Fruit fly (Drosophila melanogaster) whole organism, embryonic: Measurements from ENCODE around the gene CG34432.

Experiments
- B-H1 ChIP-seq: fragments of 200-800 bp; sonication (Bioruptor generic); IDR thresholded peaks from 3 replicates; pipeline ENCODE4 v1.3.6; 2022; ENCODE audit warnings: missing biosample characterization, missing genetic modification characterization
- Bgb ChIP-seq: fragments of 200-800 bp; sonication (Bioruptor generic); IDR thresholded peaks from 2 replicates; pipeline ENCODE4 v1.3.6; 2022; ENCODE audit warnings: missing biosample characterization, missing genetic modification characterization; ENCODE audit not compliant: partially characterized antibody
- CG10431 ChIP-seq: fragments of 200-800 bp; sonication (Bioruptor generic); optimal IDR thresholded peaks from 3 replicates; lab custom pipeline; 2018; ENCODE audit warnings: missing biosample characterization, mild to moderate bottlenecking, missing genetic modification characterization
- CG12155 ChIP-seq: fragments of 200-800 bp; sonication (Bioruptor generic); optimal IDR thresholded peaks from 3 replicates; lab custom pipeline; 2016; ENCODE audit warnings: missing biosample characterization, missing genetic modification characterization
- CG12659 ChIP-seq: fragments of 200-800 bp; sonication (Bioruptor generic); optimal IDR thresholded peaks from 3 replicates; lab custom pipeline; 2017; ENCODE audit warnings: mild to moderate bottlenecking, missing biosample characterization, missing genetic modification reagents, missing genetic modification characterization
- CG13296 ChIP-seq: fragments of 200-800 bp; sonication (Bioruptor generic); optimal IDR thresholded peaks from 3 replicates; lab custom pipeline; 2018; ENCODE audit warnings: missing biosample characterization, mild to moderate bottlenecking, missing genetic modification characterization
- CG13775 ChIP-seq: fragments of 200-800 bp; sonication (Bioruptor generic); optimal IDR thresholded peaks from 3 replicates; lab custom pipeline; 2017; ENCODE audit warnings: missing biosample characterization, mild to moderate bottlenecking, missing genetic modification characterization
- CG1602 ChIP-seq: fragments of 200-800 bp; sonication (Bioruptor generic); optimal IDR thresholded peaks from 3 replicates; lab custom pipeline; 2016; ENCODE audit warnings: missing biosample characterization, missing genetic modification characterization
- CG17385 ChIP-seq: fragments of 200-800 bp; sonication (Bioruptor generic); optimal IDR thresholded peaks from 3 replicates; lab custom pipeline; 2018; ENCODE audit warnings: missing biosample characterization, mild to moderate bottlenecking, missing genetic modification characterization
- CG17912 ChIP-seq: fragments of 200-800 bp; sonication (Bioruptor generic); optimal IDR thresholded peaks from 2 replicates; lab custom pipeline; 2018; ENCODE audit warnings: missing biosample characterization, mild to moderate bottlenecking, missing genetic modification characterization
- CG1832 ChIP-seq: fragments of 200-800 bp; sonication (Bioruptor generic); optimal IDR thresholded peaks from 2 replicates; lab custom pipeline; 2017; ENCODE audit warnings: missing biosample characterization, mild to moderate bottlenecking, missing genetic modification characterization, inconsistent platforms
- CG30020 ChIP-seq: fragments of 200-800 bp; optimal IDR thresholded peaks from 2 replicates; lab custom pipeline; 2019; ENCODE audit warnings: missing biosample characterization, mild to moderate bottlenecking, missing genetic modification characterization, moderate library complexity
- CG3281 ChIP-seq: fragments of 200-800 bp; sonication (Bioruptor generic); optimal IDR thresholded peaks from 3 replicates; lab custom pipeline; 2017; ENCODE audit warnings: missing biosample characterization, mild to moderate bottlenecking, missing genetic modification characterization
- CG34376 ChIP-seq: fragments of 200-800 bp; sonication (Bioruptor generic); optimal IDR thresholded peaks from 2 replicates; lab custom pipeline; 2018; ENCODE audit warnings: missing biosample characterization, mild to moderate bottlenecking, missing genetic modification characterization
- CG3838 ChIP-seq: fragments of 200-800 bp; sonication (Bioruptor generic); optimal IDR thresholded peaks from 3 replicates; lab custom pipeline; 2016; ENCODE audit warnings: missing biosample characterization, missing genetic modification characterization
- CG4360 ChIP-seq: fragments of 200-800 bp; sonication (Bioruptor generic); IDR thresholded peaks from 2 replicates; pipeline ENCODE4 v1.3.6; 2022; ENCODE audit warnings: missing biosample characterization, missing genetic modification characterization
- CG7271 ChIP-seq: fragments of 200-800 bp; sonication (Bioruptor generic); optimal IDR thresholded peaks from 2 replicates; lab custom pipeline; 2018; ENCODE audit warnings: missing biosample characterization, mild to moderate bottlenecking, missing genetic modification characterization, moderate library complexity
- CG7745 ChIP-seq: fragments of 200-800 bp; sonication (Bioruptor generic); optimal IDR thresholded peaks from 2 replicates; lab custom pipeline; 2018; ENCODE audit warnings: missing biosample characterization, mild to moderate bottlenecking, missing genetic modification characterization, moderate library complexity
- CG8281 ChIP-seq: fragments of 200-800 bp; sonication (Bioruptor generic); optimal IDR thresholded peaks from 2 replicates; lab custom pipeline; 2018; ENCODE audit warnings: missing biosample characterization, mild to moderate bottlenecking, missing genetic modification characterization, moderate library complexity
- Deaf1 ChIP-seq: fragments of 200-800 bp; optimal IDR thresholded peaks from 3 replicates; lab custom pipeline; 2019; ENCODE audit warnings: missing biosample characterization, mild to moderate bottlenecking, missing genetic modification characterization, moderate library complexity
- Dref ChIP-seq: fragments of 200-800 bp; sonication (Bioruptor generic); IDR thresholded peaks from 2 replicates; pipeline ENCODE4 v1.3.6; 2022; ENCODE audit warnings: missing biosample characterization, missing genetic modification characterization
- Ets97D ChIP-seq: fragments of 200-800 bp; sonication (Bioruptor generic); optimal IDR thresholded peaks from 3 replicates; lab custom pipeline; 2016; ENCODE audit warnings: missing biosample characterization, missing genetic modification characterization
- Gsc ChIP-seq: fragments of 200-800 bp; sonication (Bioruptor generic); IDR thresholded peaks from 2 replicates; pipeline ENCODE4 v1.3.6; 2022; ENCODE audit warnings: missing biosample characterization, missing genetic modification characterization
- Hmr ChIP-seq: fragments of 200-800 bp; sonication (Bioruptor generic); optimal IDR thresholded peaks from 3 replicates; lab custom pipeline; 2017; ENCODE audit warnings: mild to moderate bottlenecking, missing biosample characterization, missing genetic modification reagents, missing genetic modification characterization
- Nf-YB ChIP-seq: fragments of 200-800 bp; sonication (Bioruptor generic); optimal IDR thresholded peaks from 3 replicates; lab custom pipeline; 2019; ENCODE audit warnings: missing biosample characterization, mild to moderate bottlenecking, missing genetic modification characterization, moderate library complexity
- Pdp1 ChIP-seq, 2 experiments: fragments of 200-800 bp; sonication (Bioruptor generic); optimal IDR thresholded peaks; 3 replicates each; lab custom pipeline; 2016; ENCODE audit warnings: missing biosample characterization in 2 of 2, missing genetic modification characterization in 2 of 2, mild to moderate bottlenecking in 1 of 2, moderate library complexity in 1 of 2
- Vsx1 ChIP-seq: fragments of 200-800 bp; sonication (Bioruptor generic); optimal IDR thresholded peaks from 2 replicates; lab custom pipeline; 2017; ENCODE audit warnings: missing biosample characterization, mild to moderate bottlenecking, missing genetic modification characterization, missing genetic modification reagents
- amos ChIP-seq: fragments of 200-800 bp; sonication (Bioruptor generic); IDR thresholded peaks from 2 replicates; pipeline ENCODE4 v1.3.6; 2022; ENCODE audit warnings: missing biosample characterization, missing genetic modification characterization; ENCODE audit not compliant: partially characterized antibody
- ase ChIP-seq: fragments of 200-800 bp; sonication (Bioruptor generic); IDR thresholded peaks from 3 replicates; pipeline ENCODE4 v1.3.6; 2022; ENCODE audit warnings: missing biosample characterization, missing genetic modification characterization
- cato ChIP-seq: fragments of 200-800 bp; sonication (Bioruptor generic); optimal IDR thresholded peaks from 2 replicates; lab custom pipeline; 2016; ENCODE audit warnings: missing biosample characterization, missing genetic modification characterization, borderline replicate concordance
- croc ChIP-seq: fragments of 200-800 bp; sonication (Bioruptor generic); conservative IDR thresholded peaks from 3 replicates; pipeline ENCODE4 v1.3.6; 2022; ENCODE audit warnings: missing biosample characterization, missing genetic modification characterization
- crp ChIP-seq, 2 experiments: fragments of 200-800 bp; sonication (Bioruptor generic); optimal IDR thresholded peaks; 2 replicates in 1 of 2; 3 replicates in 1 of 2; lab custom pipeline; 2017; ENCODE audit warnings: missing biosample characterization in 2 of 2, missing genetic modification characterization in 2 of 2, mild to moderate bottlenecking in 1 of 2, moderate library complexity in 1 of 2
- dysf ChIP-seq: fragments of 200-800 bp; sonication (Bioruptor generic); IDR thresholded peaks from 3 replicates; pipeline ENCODE4 v1.3.6; 2022; ENCODE audit warnings: missing biosample characterization, missing genetic modification characterization
- eve ChIP-seq, 2 experiments: fragments of >200 bp; optimal IDR thresholded peaks; 2 replicates each; lab custom pipeline; 2017; ENCODE audit warnings: missing biosample characterization in 2 of 2, missing genetic modification characterization in 2 of 2
- jumu ChIP-seq: fragments of 200-800 bp; sonication (Bioruptor generic); optimal IDR thresholded peaks from 3 replicates; lab custom pipeline; 2016; ENCODE audit warnings: missing biosample characterization, missing genetic modification characterization
- kay ChIP-seq: fragments of 200-800 bp; sonication (Bioruptor generic); optimal IDR thresholded peaks from 2 replicates; lab custom pipeline; 2016; ENCODE audit warnings: missing biosample characterization, missing genetic modification characterization
- klu ChIP-seq: fragments of 200-800 bp; sonication (Bioruptor generic); IDR thresholded peaks from 2 replicates; pipeline ENCODE4 v1.3.6; 2022; ENCODE audit warnings: missing biosample characterization, missing genetic modification characterization
- mirr ChIP-seq: fragments of 200-800 bp; sonication (Bioruptor generic); optimal IDR thresholded peaks from 3 replicates; lab custom pipeline; 2018; ENCODE audit warnings: missing biosample characterization, mild to moderate bottlenecking, missing genetic modification characterization
- nerfin-1 ChIP-seq: fragments of 200-800 bp; sonication (Bioruptor generic); optimal IDR thresholded peaks from 3 replicates; lab custom pipeline; 2019; ENCODE audit warnings: missing biosample characterization, mild to moderate bottlenecking, missing genetic modification characterization, moderate library complexity
- ranshi ChIP-seq: fragments of 200-800 bp; sonication (Bioruptor generic); IDR thresholded peaks from 2 replicates; pipeline ENCODE4 v1.3.6; 2022; ENCODE audit warnings: missing biosample characterization, missing genetic modification characterization
- shn ChIP-seq: fragments of 200-800 bp; sonication (Bioruptor generic); optimal IDR thresholded peaks from 3 replicates; lab custom pipeline; 2016; ENCODE audit warnings: missing biosample characterization, missing genetic modification characterization
- sim ChIP-seq: fragments of 200-800 bp; sonication (Bioruptor generic); IDR thresholded peaks from 2 replicates; pipeline ENCODE4 v1.3.6; 2022; ENCODE audit warnings: missing biosample characterization, missing genetic modification characterization
- tgo ChIP-seq: fragments of 200-800 bp; sonication (Bioruptor generic); IDR thresholded peaks from 3 replicates; pipeline ENCODE4 v1.3.6; 2022; ENCODE audit warnings: missing biosample characterization, missing genetic modification characterization
- tll ChIP-seq, 2 experiments: fragments of 200-800 bp in 1 of 2; fragments of >200 bp in 1 of 2; sonication (Bioruptor generic) in 1 of 2; optimal IDR thresholded peaks; 2 replicates each; lab custom pipeline; 2017 to 2019; ENCODE audit warnings: missing biosample characterization in 2 of 2, missing genetic modification characterization in 2 of 2, mild to moderate bottlenecking in 1 of 2, moderate library complexity in 1 of 2
- twi ChIP-seq: fragments of 200-800 bp; optimal IDR thresholded peaks from 2 replicates; lab custom pipeline; 2019; ENCODE audit warnings: missing biosample characterization, mild to moderate bottlenecking, missing genetic modification characterization, moderate library complexity
- vvl ChIP-seq: fragments of 200-800 bp; sonication (Bioruptor generic); IDR thresholded peaks from 2 replicates; pipeline ENCODE4 v1.3.6; 2022; ENCODE audit warnings: missing biosample characterization, missing genetic modification characterization
- wor ChIP-seq: fragments of 200-800 bp; sonication (Bioruptor generic); IDR thresholded peaks from 2 replicates; pipeline ENCODE4 v1.3.6; 2022; ENCODE audit warnings: missing biosample characterization, missing genetic modification characterization
- yki ChIP-seq: fragments of >200 bp; optimal IDR thresholded peaks from 3 replicates; lab custom pipeline; 2018
- z ChIP-seq: fragments of 200-800 bp; sonication (Bioruptor generic); IDR thresholded peaks from 3 replicates; pipeline ENCODE4 v1.3.6; 2022; ENCODE audit warnings: missing biosample characterization, missing genetic modification characterization

Gene CG34432

dm6 chr3R:30648851-30649250, at the start of gene CG34432:
Gene CG34432, plus strand, starts transcription at chr3R:30649151.
- no peak for TF ChIP-seq twi (tag; lab: Kevin White, UChicago)
- TF ChIP-seq CG7745 (tag; lab: Kevin White, UChicago) = no peak
- TF ChIP-seq CG17912 = no peak
- no peak for TF ChIP-seq CG30020 (tag; lab: Kevin White, UChicago)
- no peak for TF ChIP-seq ase (GFP tag; lab: Robert Waterston, UW)
- no peak for TF ChIP-seq CG13775 (GFP tag; lab: Kevin White, UChicago)
- no peak for TF ChIP-seq CG17385 (GFP tag; lab: Kevin White, UChicago)
- no peak for TF ChIP-seq vvl (GFP tag; lab: Robert Waterston, UW)
- TF ChIP-seq CG3281 (GFP tag; lab: Kevin White, UChicago) = no peak
- TF ChIP-seq Gsc (GFP tag; lab: Robert Waterston, UW) = no peak
- TF ChIP-seq CG1832 (GFP tag; lab: Kevin White, UChicago) = no peak

- TF ChIP-seq nerfin-1 (no peak), CG8281 (no peak), CG4360 (GFP tag; lab: Robert Waterston, UW) (peak; percentile 81), eve (GFP tag; optimal IDR thresholded peaks at IDR 0.05; lab: Kevin White, UChicago) (no peak), tgo (no peak), Ets97D (no peak), Pdp1 (GFP tag; optimal IDR thresholded peaks at IDR 0.05; lab: Kevin White, UChicago) (peak in 1 of 2 experiments; percentile 88), ranshi (GFP tag; lab: Robert Waterston, UW) (no peak), crp (GFP tag; optimal IDR thresholded peaks at IDR 0.05; lab: Kevin White, UChicago) (no peak), cato (GFP tag; lab: Kevin White, UChicago) (no peak), Dref (no peak), mirr (peak; percentile 50), CG1602 (no peak), CG12659 (no peak), amos (GFP tag; lab: Robert Waterston, UW) (peak; percentile 29; the same call in 1 of the 2 replicates), wor (GFP tag; lab: Robert Waterston, UW) (no peak), tll (GFP tag; optimal IDR thresholded peaks at IDR 0.05; lab: Kevin White, UChicago) (no peak), z (GFP tag; lab: Robert Waterston, UW) (peak; percentile 97), CG10431 (no peak), CG12155 (GFP tag; lab: Kevin White, UChicago) (no peak), jumu (GFP tag; lab: Kevin White, UChicago) (no peak), Bgb (GFP tag; lab: Robert Waterston, UW) (peak; percentile 46; the same call in 1 of the 2 replicates), kay (no peak), CG3838 (GFP tag; lab: Kevin White, UChicago) (no peak), klu (GFP tag; lab: Robert Waterston, UW) (no peak), Vsx1 (GFP tag; lab: Kevin White, UChicago) (peak; percentile 25), Nf-YB (no peak), CG13296 (GFP tag; lab: Kevin White, UChicago) (no peak), sim (GFP tag; lab: Robert Waterston, UW) (no peak), CG34376 (GFP tag; lab: Kevin White, UChicago) (peak; percentile 43), CG7271 (no peak), Deaf1 (tag; lab: Kevin White, UChicago) (peak; percentile 33), croc (GFP tag; lab: Robert Waterston, UW) (no peak), dysf (no peak), shn (no peak), yki (lab: Kevin White, UChicago) (no peak), B-H1 (GFP tag; lab: Robert Waterston, UW) (no peak), Hmr (GFP tag; lab: Kevin White, UChicago) (no peak)
These were observed 49.5 kb upstream of the CG34432 start for dm6 chr3R:30599404-30599980.
